Fruit fly (Drosophila melanogaster) whole organism, embryonic: ENCODE data around the gene CG31161.

Experiments
- Atf3 ChIP-seq: fragments of 200-800 bp; sonication (Bioruptor generic); optimal IDR thresholded peaks from 3 replicates; lab custom pipeline; 2016; ENCODE audit warnings: missing biosample characterization, missing genetic modification characterization
- CG10321 ChIP-seq: fragments of 200-800 bp; sonication (Bioruptor generic); IDR thresholded peaks from 2 replicates; pipeline ENCODE4 v1.3.6; 2022; ENCODE audit warnings: missing biosample characterization, missing genetic modification characterization
- CG10431 ChIP-seq: fragments of 200-800 bp; sonication (Bioruptor generic); optimal IDR thresholded peaks from 3 replicates; lab custom pipeline; 2018; ENCODE audit warnings: missing biosample characterization, mild to moderate bottlenecking, missing genetic modification characterization
- CG11560 ChIP-seq: fragments of 200-800 bp; sonication (Bioruptor generic); IDR thresholded peaks from 3 replicates; pipeline ENCODE4 v1.3.6; 2022; ENCODE audit warnings: missing biosample characterization, missing genetic modification characterization
- CG12071 ChIP-seq: fragments of 200-800 bp; sonication (Bioruptor generic); optimal IDR thresholded peaks from 3 replicates; lab custom pipeline; 2018; ENCODE audit warnings: missing biosample characterization, mild to moderate bottlenecking, missing genetic modification characterization
- CG12299 ChIP-seq: fragments of 200-800 bp; sonication (Bioruptor generic); optimal IDR thresholded peaks from 2 replicates; lab custom pipeline; 2018; ENCODE audit warnings: missing biosample characterization, mild to moderate bottlenecking, missing genetic modification characterization
- CG12659 ChIP-seq: fragments of 200-800 bp; sonication (Bioruptor generic); optimal IDR thresholded peaks from 3 replicates; lab custom pipeline; 2017; ENCODE audit warnings: mild to moderate bottlenecking, missing biosample characterization, missing genetic modification reagents, missing genetic modification characterization
- CG13424 ChIP-seq: fragments of 200-800 bp; sonication (Bioruptor generic); optimal IDR thresholded peaks from 2 replicates; lab custom pipeline; 2019; ENCODE audit warnings: missing biosample characterization, mild to moderate bottlenecking, missing genetic modification characterization, moderate library complexity
- CG15073 ChIP-seq: fragments of 200-800 bp; sonication (Bioruptor generic); optimal IDR thresholded peaks from 2 replicates; lab custom pipeline; 2016; ENCODE audit warnings: missing biosample characterization, missing genetic modification characterization
- CG17912 ChIP-seq: fragments of 200-800 bp; sonication (Bioruptor generic); optimal IDR thresholded peaks from 2 replicates; lab custom pipeline; 2018; ENCODE audit warnings: missing biosample characterization, mild to moderate bottlenecking, missing genetic modification characterization
- CG30431 ChIP-seq: fragments of 200-800 bp; sonication (Bioruptor generic); optimal IDR thresholded peaks from 2 replicates; lab custom pipeline; 2017; ENCODE audit warnings: missing biosample characterization, missing genetic modification characterization
- CG3281 ChIP-seq: fragments of 200-800 bp; sonication (Bioruptor generic); optimal IDR thresholded peaks from 3 replicates; lab custom pipeline; 2017; ENCODE audit warnings: missing biosample characterization, mild to moderate bottlenecking, missing genetic modification characterization
- CG6654 ChIP-seq: fragments of 200-800 bp; sonication (Bioruptor generic); optimal IDR thresholded peaks from 2 replicates; lab custom pipeline; 2017; ENCODE audit warnings: missing biosample characterization, mild to moderate bottlenecking, missing genetic modification characterization
- CG6683 ChIP-seq: fragments of 200-800 bp; sonication (Bioruptor generic); optimal IDR thresholded peaks from 2 replicates; lab custom pipeline; 2017; ENCODE audit warnings: missing biosample characterization, mild to moderate bottlenecking, missing genetic modification characterization, missing genetic modification reagents
- CG7372 ChIP-seq: fragments of 200-800 bp; sonication (Bioruptor generic); IDR thresholded peaks from 2 replicates; pipeline ENCODE4 v1.3.6; 2022; ENCODE audit warnings: missing biosample characterization, missing genetic modification characterization
- CG7556 ChIP-seq: fragments of 200-800 bp; sonication (Bioruptor generic); optimal IDR thresholded peaks from 2 replicates; lab custom pipeline; 2017; ENCODE audit warnings: missing biosample characterization, mild to moderate bottlenecking, missing genetic modification characterization
- CG8089 ChIP-seq: fragments of 200-800 bp; sonication (Bioruptor generic); optimal IDR thresholded peaks from 3 replicates; lab custom pipeline; 2016; ENCODE audit warnings: missing biosample characterization, missing genetic modification characterization
- CG8765 ChIP-seq: fragments of 200-800 bp; sonication (Bioruptor generic); IDR thresholded peaks from 2 replicates; pipeline ENCODE4 v1.3.6; 2022; ENCODE audit warnings: missing biosample characterization, missing genetic modification characterization
- CG9932 ChIP-seq: fragments of 200-800 bp; sonication (Bioruptor generic); IDR thresholded peaks from 2 replicates; pipeline ENCODE4 v1.3.6; 2022; ENCODE audit warnings: missing biosample characterization, missing genetic modification characterization
- CkIIα-i1 ChIP-seq: fragments of 200-800 bp; sonication (Bioruptor generic); IDR thresholded peaks from 2 replicates; pipeline ENCODE4 v1.3.6; 2022; ENCODE audit warnings: missing biosample characterization, missing genetic modification characterization
- Dad ChIP-seq: fragments of 200-800 bp; sonication (Bioruptor generic); optimal IDR thresholded peaks from 3 replicates; lab custom pipeline; 2016; ENCODE audit warnings: missing biosample characterization, missing genetic modification characterization
- Dek ChIP-seq: fragments of 200-800 bp; sonication (Bioruptor generic); optimal IDR thresholded peaks from 3 replicates; lab custom pipeline; 2019; ENCODE audit warnings: missing biosample characterization, mild to moderate bottlenecking, missing genetic modification characterization, moderate library complexity
- Drgx ChIP-seq: fragments of 200-800 bp; sonication (Bioruptor generic); IDR thresholded peaks from 2 replicates; pipeline ENCODE4 v1.3.6; 2022; ENCODE audit warnings: missing biosample characterization, missing genetic modification characterization
- Fer3 ChIP-seq: fragments of 200-800 bp; sonication (Bioruptor generic); optimal IDR thresholded peaks from 2 replicates; lab custom pipeline; 2018; ENCODE audit warnings: missing biosample characterization, mild to moderate bottlenecking, missing genetic modification characterization, moderate library complexity
- Hmr ChIP-seq: fragments of 200-800 bp; sonication (Bioruptor generic); optimal IDR thresholded peaks from 3 replicates; lab custom pipeline; 2017; ENCODE audit warnings: mild to moderate bottlenecking, missing biosample characterization, missing genetic modification reagents, missing genetic modification characterization
- Kr ChIP-seq: fragments of 200-800 bp; sonication (Bioruptor generic); optimal IDR thresholded peaks from 2 replicates; lab custom pipeline; 2017; ENCODE audit warnings: missing biosample characterization, mild to moderate bottlenecking, missing genetic modification characterization
- Lim3 ChIP-seq: fragments of 200-800 bp; sonication (Bioruptor generic); IDR thresholded peaks from 2 replicates; pipeline ENCODE4 v1.3.6; 2022; ENCODE audit warnings: missing biosample characterization, missing genetic modification characterization
- Mes4 ChIP-seq: fragments of 200-800 bp; sonication (Bioruptor generic); optimal IDR thresholded peaks from 2 replicates; lab custom pipeline; 2016; ENCODE audit warnings: missing biosample characterization, missing genetic modification characterization
- NFAT ChIP-seq: fragments of 200-800 bp; sonication (Bioruptor generic); IDR thresholded peaks from 2 replicates; pipeline ENCODE4 v1.3.6; 2022; ENCODE audit warnings: missing biosample characterization, missing genetic modification characterization
- Nf-YA ChIP-seq: fragments of 200-800 bp; sonication (Bioruptor generic); IDR thresholded peaks from 2 replicates; pipeline ENCODE4 v1.3.6; 2022; ENCODE audit warnings: missing biosample characterization, missing genetic modification characterization
- Sox100B ChIP-seq: fragments of 200-800 bp; sonication (Bioruptor generic); optimal IDR thresholded peaks from 3 replicates; lab custom pipeline; 2018; ENCODE audit warnings: missing biosample characterization, mild to moderate bottlenecking, missing genetic modification characterization
- TFAM ChIP-seq: fragments of 200-800 bp; sonication (Bioruptor generic); optimal IDR thresholded peaks from 2 replicates; lab custom pipeline; 2017; ENCODE audit warnings: missing biosample characterization, missing genetic modification characterization, inconsistent platforms
- YL-1 ChIP-seq: fragments of 200-800 bp; sonication (Bioruptor generic); optimal IDR thresholded peaks from 3 replicates; lab custom pipeline; 2017; ENCODE audit warnings: missing biosample characterization, mild to moderate bottlenecking, missing genetic modification characterization
- ap ChIP-seq: fragments of 200-800 bp; sonication (Bioruptor generic); IDR thresholded peaks from 2 replicates; pipeline ENCODE4 v1.3.6; 2022; ENCODE audit warnings: missing biosample characterization, missing genetic modification characterization
- ara ChIP-seq: fragments of 200-800 bp; sonication (Bioruptor generic); IDR thresholded peaks from 2 replicates; pipeline ENCODE4 v1.3.6; 2022; ENCODE audit warnings: missing biosample characterization, missing genetic modification characterization
- chn ChIP-seq: fragments of 200-800 bp; sonication (Bioruptor generic); optimal IDR thresholded peaks from 2 replicates; lab custom pipeline; 2016; ENCODE audit warnings: missing biosample characterization, missing genetic modification characterization
- ci ChIP-seq: fragments of 200-800 bp; sonication (Bioruptor generic); IDR thresholded peaks from 3 replicates; pipeline ENCODE4 v1.3.6; 2022; ENCODE audit warnings: missing biosample characterization, missing genetic modification characterization
- emc ChIP-seq: fragments of 200-800 bp; sonication (Bioruptor generic); optimal IDR thresholded peaks from 2 replicates; lab custom pipeline; 2016; ENCODE audit warnings: missing biosample characterization, missing genetic modification characterization
- ewg ChIP-seq: fragments of 200-800 bp; sonication (Bioruptor generic); optimal IDR thresholded peaks from 3 replicates; lab custom pipeline; 2017; ENCODE audit warnings: mild to moderate bottlenecking, missing biosample characterization, missing genetic modification reagents, missing genetic modification characterization
- fd64A ChIP-seq: fragments of 200-800 bp; sonication (Bioruptor generic); optimal IDR thresholded peaks from 3 replicates; lab custom pipeline; 2018; ENCODE audit warnings: missing biosample characterization, mild to moderate bottlenecking, missing genetic modification characterization
- fd96Cb ChIP-seq: fragments of 200-800 bp; sonication (Bioruptor generic); optimal IDR thresholded peaks from 2 replicates; lab custom pipeline; 2018; ENCODE audit warnings: missing biosample characterization, mild to moderate bottlenecking, missing genetic modification characterization, moderate library complexity
- gce ChIP-seq: fragments of 200-800 bp; sonication (Bioruptor generic); IDR thresholded peaks from 3 replicates; pipeline ENCODE4 v1.3.6; 2022; ENCODE audit warnings: missing biosample characterization, missing genetic modification characterization
- grn ChIP-seq: fragments of 200-800 bp; sonication (Bioruptor generic); optimal IDR thresholded peaks from 3 replicates; lab custom pipeline; 2017; ENCODE audit warnings: missing biosample characterization, missing genetic modification characterization
- gt ChIP-seq: fragments of 200-800 bp; sonication (Bioruptor generic); IDR thresholded peaks from 2 replicates; pipeline ENCODE4 v1.3.6; 2022; ENCODE audit warnings: missing biosample characterization, missing genetic modification characterization
- kah ChIP-seq: fragments of 200-800 bp; sonication (Bioruptor generic); optimal IDR thresholded peaks from 2 replicates; lab custom pipeline; 2018; ENCODE audit warnings: missing biosample characterization, mild to moderate bottlenecking, missing genetic modification characterization
- mld ChIP-seq: fragments of 200-800 bp; sonication (Bioruptor generic); IDR thresholded peaks from 3 replicates; pipeline ENCODE4 v1.3.6; 2022; ENCODE audit warnings: missing biosample characterization, missing genetic modification characterization; ENCODE audit not compliant: partially characterized antibody
- peb ChIP-seq: fragments of 200-800 bp; sonication (Bioruptor generic); IDR thresholded peaks from 2 replicates; pipeline ENCODE4 v1.3.6; 2022; ENCODE audit warnings: missing biosample characterization, missing genetic modification characterization
- pros ChIP-seq: fragments of 200-800 bp; sonication (Bioruptor generic); optimal IDR thresholded peaks from 3 replicates; lab custom pipeline; 2019; ENCODE audit warnings: missing biosample characterization, mild to moderate bottlenecking, missing genetic modification characterization, moderate library complexity
- sna ChIP-seq: fragments of 200-800 bp; sonication (Bioruptor generic); IDR thresholded peaks from 2 replicates; pipeline ENCODE4 v1.3.6; 2022; ENCODE audit warnings: missing biosample characterization, missing genetic modification characterization; ENCODE audit not compliant: partially characterized antibody
- so ChIP-seq: fragments of 200-800 bp; sonication (Bioruptor generic); IDR thresholded peaks from 3 replicates; pipeline ENCODE4 v1.3.6; 2022; ENCODE audit warnings: missing biosample characterization, missing genetic modification characterization
- sob ChIP-seq: fragments of 200-800 bp; sonication (Bioruptor generic); IDR thresholded peaks from 2 replicates; pipeline ENCODE4 v1.3.6; 2022; ENCODE audit warnings: missing biosample characterization, missing genetic modification characterization
- ssp ChIP-seq: fragments of 200-800 bp; sonication (Bioruptor generic); IDR thresholded peaks from 2 replicates; pipeline ENCODE4 v1.3.6; 2022; ENCODE audit warnings: missing biosample characterization, missing genetic modification characterization
- sug ChIP-seq: fragments of 200-800 bp; optimal IDR thresholded peaks from 2 replicates; lab custom pipeline; 2019; ENCODE audit warnings: missing biosample characterization, mild to moderate bottlenecking, missing genetic modification characterization, moderate library complexity

Gene CG31161

DNA sequence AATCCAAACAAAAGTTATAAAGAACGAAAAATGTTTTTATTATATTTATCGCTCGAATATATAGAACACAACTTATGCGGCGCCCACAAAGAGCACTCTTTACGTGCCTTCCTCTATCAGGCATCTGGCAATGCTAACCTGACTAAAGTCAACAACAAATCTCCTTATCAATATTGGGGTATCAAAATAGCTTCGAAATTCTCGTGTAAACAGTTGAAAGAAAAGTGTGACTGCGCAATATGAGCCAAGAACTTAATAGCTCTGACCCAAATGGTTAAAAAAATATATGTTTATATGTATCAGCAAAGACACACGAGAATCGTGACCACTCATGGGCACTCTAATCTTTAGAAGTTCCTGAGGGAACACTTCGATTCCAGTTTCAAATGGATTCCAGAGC lies 14.8 kb downstream of the CG31161 start (continued):
- TF ChIP-seq peb (no peak), fd64A (GFP tag; lab: Kevin White, UChicago) (peak; percentile 19), CG30431 (GFP tag; lab: Kevin White, UChicago) (no peak), Dek (no peak), ap (GFP tag; lab: Robert Waterston, UW) (no peak), NFAT (GFP tag; lab: Robert Waterston, UW) (no peak), gt (no peak), Fer3 (no peak), TFAM (GFP tag; lab: Kevin White, UChicago) (no peak), Sox100B (GFP tag; lab: Kevin White, UChicago) (peak; percentile 16), sob (GFP tag; lab: Robert Waterston, UW) (no peak), so (GFP tag; lab: Robert Waterston, UW) (no peak), Dad (no peak), chn (no peak), CG12071 (GFP tag; lab: Kevin White, UChicago) (no peak), CG11560 (tag; lab: Robert Waterston, UW) (no peak), CG13424 (tag; lab: Kevin White, UChicago) (peak; percentile 8), grn (GFP tag; lab: Kevin White, UChicago) (peak; percentile 75), CG6683 (no peak), CG8765 (GFP tag; lab: Robert Waterston, UW) (no peak), Lim3 (GFP tag; lab: Robert Waterston, UW) (no peak), sna (GFP tag; lab: Robert Waterston, UW) (no peak), CG10321 (GFP tag; lab: Robert Waterston, UW) (no peak), ci (peak; percentile 72), fd96Cb (tag; lab: Kevin White, UChicago) (no peak), ara (GFP tag; lab: Robert Waterston, UW) (no peak), ssp (GFP tag; lab: Robert Waterston, UW) (no peak), emc (GFP tag; lab: Kevin White, UChicago) (no peak), CG12659 (GFP tag; lab: Kevin White, UChicago) (peak; percentile 21), pros (GFP tag; lab: Kevin White, UChicago) (no peak), Atf3 (GFP tag; lab: Kevin White, UChicago) (no peak), CG7556 (GFP tag; lab: Kevin White, UChicago) (no peak), Hmr (GFP tag; lab: Kevin White, UChicago) (peak; percentile 48), CG17912 (GFP tag; lab: Kevin White, UChicago) (peak; percentile 31), CG10431 (no peak), ewg (GFP tag; lab: Kevin White, UChicago) (no peak), CG15073 (GFP tag; lab: Kevin White, UChicago) (no peak), CG6654 (GFP tag; lab: Kevin White, UChicago) (no peak), YL-1 (GFP tag; lab: Kevin White, UChicago) (no peak), Kr (GFP tag; lab: Kevin White, UChicago) (no peak), CG8089 (GFP tag; lab: Kevin White, UChicago) (no peak), CG7372 (GFP tag; lab: Robert Waterston, UW) (no peak), gce (no peak), sug (tag; lab: Kevin White, UChicago) (peak; percentile 53), Drgx (GFP tag; lab: Robert Waterston, UW) (no peak), CG12299 (tag; lab: Kevin White, UChicago) (no peak), mld (GFP tag; lab: Robert Waterston, UW) (no peak), CG3281 (GFP tag; lab: Kevin White, UChicago) (no peak), Mes4 (GFP tag; lab: Kevin White, UChicago) (no peak), CG9932 (no peak), CkIIα-i1 (no peak), Nf-YA (no peak), kah (GFP tag; lab: Kevin White, UChicago) (no peak)
